Fruit fly (Drosophila melanogaster) whole organism, embryonic: ENCODE results near the gene CG14982.

Experiments
- CG10267 ChIP-seq: fragments of 200-800 bp; sonication (Bioruptor generic); optimal IDR thresholded peaks from 2 replicates; lab custom pipeline; 2018; ENCODE audit warnings: missing biosample characterization, mild to moderate bottlenecking, missing genetic modification characterization, moderate library complexity
- CG10654 ChIP-seq: fragments of 200-800 bp; sonication (Bioruptor generic); optimal IDR thresholded peaks from 2 replicates; lab custom pipeline; 2016; ENCODE audit warnings: missing biosample characterization, missing genetic modification characterization
- CG11456 ChIP-seq: fragments of 200-800 bp; sonication (Bioruptor generic); IDR thresholded peaks from 3 replicates; pipeline ENCODE4 v1.3.6; 2022; ENCODE audit warnings: missing biosample characterization, missing genetic modification characterization
- CG11696 ChIP-seq: fragments of 200-800 bp; sonication (Bioruptor generic); IDR thresholded peaks from 2 replicates; pipeline ENCODE4 v1.3.6; 2022; ENCODE audit warnings: missing biosample characterization, missing genetic modification characterization
- CG1233 ChIP-seq: fragments of 200-800 bp; sonication (Bioruptor generic); optimal IDR thresholded peaks from 4 replicates; lab custom pipeline; 2018; ENCODE audit warnings: missing biosample characterization, mild to moderate bottlenecking, missing genetic modification characterization
- CG13123 ChIP-seq: fragments of 200-800 bp; sonication (Bioruptor generic); optimal IDR thresholded peaks from 2 replicates; lab custom pipeline; 2016; ENCODE audit warnings: missing biosample characterization, missing genetic modification characterization
- CG16815 ChIP-seq: fragments of 200-800 bp; sonication (Bioruptor generic); optimal IDR thresholded peaks from 3 replicates; lab custom pipeline; 2017; ENCODE audit warnings: missing biosample characterization, mild to moderate bottlenecking, missing genetic modification characterization
- CG30403 ChIP-seq: fragments of 200-800 bp; sonication (Bioruptor generic); optimal IDR thresholded peaks from 3 replicates; lab custom pipeline; 2016; ENCODE audit warnings: missing biosample characterization, missing genetic modification characterization
- CG30431 ChIP-seq: fragments of 200-800 bp; sonication (Bioruptor generic); optimal IDR thresholded peaks from 2 replicates; lab custom pipeline; 2017; ENCODE audit warnings: missing biosample characterization, missing genetic modification characterization
- CG42726 ChIP-seq: fragments of 200-800 bp; sonication (Bioruptor generic); IDR thresholded peaks from 2 replicates; pipeline ENCODE4 v1.3.6; 2022; ENCODE audit warnings: missing biosample characterization, missing genetic modification characterization; ENCODE audit not compliant: partially characterized antibody
- CG4282 ChIP-seq: fragments of 200-800 bp; sonication (Bioruptor generic); optimal IDR thresholded peaks from 2 replicates; lab custom pipeline; 2016; ENCODE audit warnings: missing biosample characterization, missing genetic modification characterization
- CG4617 ChIP-seq: fragments of 200-800 bp; sonication (Bioruptor generic); optimal IDR thresholded peaks from 3 replicates; lab custom pipeline; 2016; ENCODE audit warnings: missing biosample characterization, missing genetic modification characterization, borderline replicate concordance
- CG6254 ChIP-seq: fragments of 200-800 bp; sonication (Bioruptor generic); optimal IDR thresholded peaks from 3 replicates; lab custom pipeline; 2017; ENCODE audit warnings: mild to moderate bottlenecking, missing biosample characterization, missing genetic modification reagents, missing genetic modification characterization
- CG6689 ChIP-seq: fragments of 200-800 bp; sonication (Bioruptor generic); IDR thresholded peaks from 2 replicates; pipeline ENCODE4 v1.3.6; 2022; ENCODE audit warnings: missing biosample characterization, missing genetic modification characterization
- CG8290 ChIP-seq, 3 experiments: fragments of 200-800 bp; sonication (Bioruptor generic); optimal IDR thresholded peaks; 2 replicates each; lab custom pipeline; 2016 to 2019; ENCODE audit warnings: missing biosample characterization in 3 of 3, missing genetic modification characterization in 3 of 3, mild to moderate bottlenecking in 2 of 3, moderate library complexity in 1 of 3
- D19A ChIP-seq: fragments of 200-800 bp; optimal IDR thresholded peaks from 3 replicates; lab custom pipeline; 2019; ENCODE audit warnings: missing biosample characterization, mild to moderate bottlenecking, missing genetic modification characterization, moderate library complexity
- Hr78 ChIP-seq, 2 experiments: fragments of 200-800 bp in 1 of 2; fragments of >200 bp in 1 of 2; sonication (Bioruptor generic) in 1 of 2; optimal IDR thresholded peaks; 2 replicates each; lab custom pipeline; 2017 to 2019; ENCODE audit warnings: missing biosample characterization in 2 of 2, missing genetic modification characterization in 2 of 2, mild to moderate bottlenecking in 1 of 2, moderate library complexity in 1 of 2
- MTF-1 ChIP-seq: fragments of 200-800 bp; sonication (Bioruptor generic); optimal IDR thresholded peaks from 2 replicates; lab custom pipeline; 2018; ENCODE audit warnings: missing biosample characterization, mild to moderate bottlenecking, missing genetic modification characterization, borderline replicate concordance
- Nf-YB ChIP-seq: fragments of 200-800 bp; sonication (Bioruptor generic); optimal IDR thresholded peaks from 3 replicates; lab custom pipeline; 2019; ENCODE audit warnings: missing biosample characterization, mild to moderate bottlenecking, missing genetic modification characterization, moderate library complexity
- Poxn ChIP-seq: fragments of 200-800 bp; sonication (Bioruptor generic); IDR thresholded peaks from 2 replicates; pipeline ENCODE4 v1.3.6; 2022; ENCODE audit warnings: missing biosample characterization, missing genetic modification characterization
- Stat92E ChIP-seq, 3 experiments: fragments of >200 bp in 2 of 3; fragments of 200-800 bp in 1 of 3; sonication (Bioruptor generic) in 1 of 3; optimal IDR thresholded peaks; 2 replicates each; lab custom pipeline; 2017 to 2019; ENCODE audit warnings: missing biosample characterization in 3 of 3, missing genetic modification characterization in 3 of 3, mild to moderate bottlenecking in 1 of 3, moderate library complexity in 1 of 3
- Taf1 ChIP-seq: fragments of 200-800 bp; sonication (Bioruptor generic); IDR thresholded peaks from 2 replicates; pipeline ENCODE4 v1.3.6; 2022; ENCODE audit warnings: missing biosample characterization, missing genetic modification characterization
- ab ChIP-seq: fragments of 200-800 bp; sonication (Bioruptor generic); optimal IDR thresholded peaks from 2 replicates; lab custom pipeline; 2016; ENCODE audit warnings: missing biosample characterization, missing genetic modification characterization
- ac ChIP-seq: fragments of 200-800 bp; sonication (Bioruptor generic); optimal IDR thresholded peaks from 3 replicates; lab custom pipeline; 2017; ENCODE audit warnings: missing biosample characterization, mild to moderate bottlenecking, missing genetic modification characterization
- ash1 ChIP-seq: fragments of 200-800 bp; sonication (Bioruptor generic); optimal IDR thresholded peaks from 2 replicates; lab custom pipeline; 2018; ENCODE audit warnings: missing biosample characterization, mild to moderate bottlenecking, missing genetic modification characterization
- az2 ChIP-seq: fragments of 200-800 bp; sonication (Bioruptor generic); optimal IDR thresholded peaks from 3 replicates; lab custom pipeline; 2016; ENCODE audit warnings: missing biosample characterization, missing genetic modification characterization
- chinmo ChIP-seq: fragments of 200-800 bp; sonication (Bioruptor generic); IDR thresholded peaks from 4 replicates; pipeline ENCODE4 v1.3.6; 2022; ENCODE audit warnings: missing biosample characterization, missing genetic modification characterization; ENCODE audit not compliant: partially characterized antibody
- ems ChIP-seq: fragments of 200-800 bp; sonication (Bioruptor generic); optimal IDR thresholded peaks from 3 replicates; lab custom pipeline; 2016; ENCODE audit warnings: missing biosample characterization, missing genetic modification characterization
- en ChIP-seq: fragments of 200-800 bp; sonication (Bioruptor generic); optimal IDR thresholded peaks from 2 replicates; lab custom pipeline; 2016; ENCODE audit warnings: missing biosample characterization, missing genetic modification characterization
- fru ChIP-seq: fragments of >200 bp; optimal IDR thresholded peaks from 2 replicates; lab custom pipeline; 2017
- gcm ChIP-seq: fragments of 200-800 bp; sonication (Bioruptor generic); optimal IDR thresholded peaks from 2 replicates; lab custom pipeline; 2019; ENCODE audit warnings: missing biosample characterization, mild to moderate bottlenecking, missing genetic modification characterization, moderate library complexity
- gsb ChIP-seq: fragments of 200-800 bp; sonication (Bioruptor generic); IDR thresholded peaks from 2 replicates; pipeline ENCODE4 v1.3.6; 2022; ENCODE audit warnings: missing biosample characterization, missing genetic modification characterization
- h ChIP-seq: fragments of >200 bp; optimal IDR thresholded peaks from 2 replicates; lab custom pipeline; 2017
- hth ChIP-seq: fragments of >200 bp; optimal IDR thresholded peaks from 2 replicates; lab custom pipeline; 2017; ENCODE audit warnings: inconsistent platforms
- jing ChIP-seq: fragments of 200-800 bp; sonication (Bioruptor generic); optimal IDR thresholded peaks from 2 replicates; lab custom pipeline; 2018; ENCODE audit warnings: missing biosample characterization, mild to moderate bottlenecking, missing genetic modification characterization
- mld ChIP-seq: fragments of 200-800 bp; sonication (Bioruptor generic); IDR thresholded peaks from 3 replicates; pipeline ENCODE4 v1.3.6; 2022; ENCODE audit warnings: missing biosample characterization, missing genetic modification characterization; ENCODE audit not compliant: partially characterized antibody
- pfk ChIP-seq: fragments of 200-800 bp; sonication (Bioruptor generic); optimal IDR thresholded peaks from 2 replicates; lab custom pipeline; 2018; ENCODE audit warnings: missing biosample characterization, mild to moderate bottlenecking, missing genetic modification characterization, moderate library complexity
- pho ChIP-seq: fragments of 200-800 bp; sonication (Bioruptor generic); optimal IDR thresholded peaks from 2 replicates; lab custom pipeline; 2016; ENCODE audit warnings: missing biosample characterization, missing genetic modification characterization
- phol ChIP-seq: fragments of 200-800 bp; sonication (Bioruptor generic); optimal IDR thresholded peaks from 3 replicates; lab custom pipeline; 2018; ENCODE audit warnings: missing biosample characterization, mild to moderate bottlenecking, missing genetic modification characterization, moderate library complexity
- ro ChIP-seq: fragments of 200-800 bp; sonication (Bioruptor generic); IDR thresholded peaks from 2 replicates; pipeline ENCODE4 v1.3.6; 2022; ENCODE audit warnings: missing biosample characterization, missing genetic modification characterization
- sisA ChIP-seq: fragments of 200-800 bp; sonication (Bioruptor generic); IDR thresholded peaks from 2 replicates; pipeline ENCODE4 v1.3.6; 2022; ENCODE audit warnings: missing biosample characterization, missing genetic modification characterization
- so ChIP-seq: fragments of 200-800 bp; sonication (Bioruptor generic); IDR thresholded peaks from 3 replicates; pipeline ENCODE4 v1.3.6; 2022; ENCODE audit warnings: missing biosample characterization, missing genetic modification characterization
- tna ChIP-seq: fragments of 200-800 bp; sonication (Bioruptor generic); IDR thresholded peaks from 2 replicates; pipeline ENCODE4 v1.3.6; 2022; ENCODE audit warnings: missing biosample characterization, missing genetic modification characterization; ENCODE audit not compliant: partially characterized antibody
- trh ChIP-seq: fragments of 200-800 bp; sonication (Bioruptor generic); optimal IDR thresholded peaks from 2 replicates; lab custom pipeline; 2016; ENCODE audit warnings: missing biosample characterization, missing genetic modification characterization
- ttk ChIP-seq: fragments of 200-800 bp; sonication (Bioruptor generic); IDR thresholded peaks from 2 replicates; pipeline ENCODE4 v2.1.2; 2022; ENCODE audit warnings: missing biosample characterization, missing genetic modification characterization
- twi ChIP-seq: fragments of 200-800 bp; optimal IDR thresholded peaks from 2 replicates; lab custom pipeline; 2019; ENCODE audit warnings: missing biosample characterization, mild to moderate bottlenecking, missing genetic modification characterization, moderate library complexity
- vfl ChIP-seq: fragments of 200-800 bp; sonication (Bioruptor generic); optimal IDR thresholded peaks from 2 replicates; lab custom pipeline; 2016; ENCODE audit warnings: missing biosample characterization, missing genetic modification characterization

The CG14982 gene

dm6 chr3L:3901865-3902490, 40.5 kb upstream of the CG14982 start (continued):
- TF ChIP-seq ems (GFP tag; lab: Kevin White, UChicago) (peak; percentile 3), CG6689 (GFP tag; lab: Robert Waterston, UW) (no peak), pfk (GFP tag; lab: Kevin White, UChicago) (peak; percentile 61)

- peak; percentile 80 for TF ChIP-seq pho
- no peak for TF ChIP-seq Taf1 (GFP tag; lab: Robert Waterston, UW)
- peak; percentile 70 for TF ChIP-seq MTF-1 (GFP tag; lab: Kevin White, UChicago)
- no peak for TF ChIP-seq sisA
- TF ChIP-seq trh: no peak
- TF ChIP-seq vfl (GFP tag; lab: Kevin White, UChicago): peak; percentile 42
- TF ChIP-seq so (GFP tag; lab: Robert Waterston, UW): no peak
- peak; percentile 27 for TF ChIP-seq CG1233 (GFP tag; lab: Kevin White, UChicago)
- TF ChIP-seq Nf-YB (GFP tag; lab: Kevin White, UChicago): peak; percentile 35
- peak; percentile 65 for TF ChIP-seq az2
- peak; percentile 18 for TF ChIP-seq twi
- peak in 1 of 3 experiments; percentile 50 for TF ChIP-seq Stat92E (GFP tag; optimal IDR thresholded peaks at IDR 0.05; lab: Kevin White, UChicago)
- TF ChIP-seq Poxn: no peak
- TF ChIP-seq CG30403: peak; percentile 82
- no peak for TF ChIP-seq hth (lab: Kevin White, UChicago)
- TF ChIP-seq jing: peak; percentile 11
- no peak for TF ChIP-seq ash1 (GFP tag; lab: Kevin White, UChicago)
- TF ChIP-seq CG16815 (GFP tag; lab: Kevin White, UChicago): peak; percentile 57
- no peak for TF ChIP-seq tna (GFP tag; lab: Robert Waterston, UW)
- peak; percentile 42 for TF ChIP-seq CG4282 (GFP tag; lab: Kevin White, UChicago)
- TF ChIP-seq phol (tag; lab: Kevin White, UChicago): peak; percentile 47
- TF ChIP-seq fru (lab: Kevin White, UChicago): no peak
- peak; percentile 13 for TF ChIP-seq ab (GFP tag; lab: Kevin White, UChicago)
- no peak for TF ChIP-seq ro (GFP tag; lab: Robert Waterston, UW)
- TF ChIP-seq gcm (GFP tag; lab: Kevin White, UChicago): no peak
- no peak for TF ChIP-seq gsb (GFP tag; lab: Robert Waterston, UW)
- no peak for TF ChIP-seq ac
- TF ChIP-seq ttk (GFP tag; lab: Robert Waterston, UW): no peak
- TF ChIP-seq chinmo (GFP tag; lab: Robert Waterston, UW): no peak
- TF ChIP-seq CG13123 (GFP tag; lab: Kevin White, UChicago): no peak
- no peak for TF ChIP-seq CG11456
- TF ChIP-seq mld (GFP tag; lab: Robert Waterston, UW): no peak
- TF ChIP-seq CG10267 (tag; lab: Kevin White, UChicago): peak; percentile 59
- no peak for TF ChIP-seq h (lab: Kevin White, UChicago)
- no peak for TF ChIP-seq CG42726
- TF ChIP-seq en (GFP tag; lab: Kevin White, UChicago): no peak
- TF ChIP-seq Hr78 (GFP tag; optimal IDR thresholded peaks at IDR 0.05; lab: Kevin White, UChicago): no peak
- TF ChIP-seq CG6254: no peak
- TF ChIP-seq CG4617 (GFP tag; lab: Kevin White, UChicago): peak; percentile 18
- TF ChIP-seq CG30431 (GFP tag; lab: Kevin White, UChicago): peak; percentile 64
- peak; percentile 57 for TF ChIP-seq CG10654
- TF ChIP-seq CG8290 (GFP tag; optimal IDR thresholded peaks at IDR 0.05; lab: Kevin White, UChicago): peak; percentile 36
- TF ChIP-seq CG8290 (tag; optimal IDR thresholded peaks at IDR 0.05; lab: Kevin White, UChicago): peak in 1 of 2 experiments; percentile 76
- TF ChIP-seq CG11696 (GFP tag; lab: Robert Waterston, UW): no peak
- TF ChIP-seq D19A (tag; lab: Kevin White, UChicago): no peak
Observed at dm6 chr3L:3902491-3903198, 39.9 kb upstream of the CG14982 start, which contains the start of gene Ubi-p63E. Gene Ubi-p63E (minus strand): TSS chr3L:3903184.
